Worm (Caenorhabditis elegans) whole organism, young adult: ENCODE data around the gene unc-76.

ENCODE experiments used
- B0019.2 ChIP-seq: fragments of 200-800 bp; sonication (Bioruptor generic); conservative IDR thresholded peaks from 2 replicates; pipeline ENCODE4 v1.3.6; 2022; ENCODE audit warnings: missing genetic modification reagents, missing genetic modification characterization, missing compliant biosample characterization
- B0035.1 ChIP-seq: sonication (generic microtip); optimal IDR thresholded peaks from 2 replicates; lab custom pipeline; 2016; ENCODE audit warnings: missing genetic modification characterization, mild to moderate bottlenecking, missing compliant biosample characterization, missing genotype, missing genetic modification reagents
- B0261.1 ChIP-seq: sonication (generic microtip); optimal IDR thresholded peaks from 2 replicates; lab custom pipeline; 2016; ENCODE audit warnings: mild to moderate bottlenecking, missing genetic modification characterization, moderate library complexity, missing compliant biosample characterization
- B0336.3 ChIP-seq: fragments of 200-800 bp; sonication (Bioruptor generic); IDR thresholded peaks from 2 replicates; pipeline ENCODE4 v1.3.6; 2022; ENCODE audit warnings: missing genetic modification characterization, missing compliant biosample characterization
- C17E4.6 ChIP-seq: fragments of 200-800 bp; sonication (Bioruptor generic); IDR thresholded peaks from 2 replicates; pipeline ENCODE4 v1.3.6; 2022; ENCODE audit warnings: missing genetic modification reagents, missing genetic modification characterization, missing compliant biosample characterization
- F57C9.4 ChIP-seq: sonication (generic microtip); optimal IDR thresholded peaks from 2 replicates; lab custom pipeline; 2017; ENCODE audit warnings: mild to moderate bottlenecking, missing genetic modification characterization, missing compliant biosample characterization
- Y67H2A.10 ChIP-seq: fragments of 200-800 bp; sonication (Bioruptor generic); conservative IDR thresholded peaks from 2 replicates; pipeline ENCODE4 v1.3.6; 2022; ENCODE audit warnings: missing genetic modification reagents, missing genetic modification characterization, missing compliant biosample characterization
- aptf-3 ChIP-seq: fragments of 200-800 bp; sonication (Bioruptor generic); IDR thresholded peaks from 2 replicates; pipeline ENCODE4 v1.3.6; 2022; ENCODE audit warnings: missing genetic modification characterization, missing compliant biosample characterization
- bed-2 ChIP-seq: fragments of 200-800 bp; sonication (Bioruptor generic); IDR thresholded peaks from 2 replicates; pipeline ENCODE4 v1.3.6; 2022; ENCODE audit warnings: missing genetic modification reagents, missing genetic modification characterization, missing compliant biosample characterization
- ccch-3 ChIP-seq: fragments of 200-800 bp; sonication (Bioruptor generic); optimal IDR thresholded peaks from 2 replicates; lab custom pipeline; 2018; ENCODE audit warnings: mild to moderate bottlenecking, missing genetic modification characterization, missing compliant biosample characterization
- cebp-2 ChIP-seq: fragments of 200-800 bp; sonication (Bioruptor generic); IDR thresholded peaks from 2 replicates; pipeline ENCODE4 v1.3.6; 2022; ENCODE audit warnings: missing genetic modification characterization, missing compliant biosample characterization
- ceh-100 ChIP-seq: fragments of 200-800 bp; sonication (Bioruptor generic); IDR thresholded peaks from 2 replicates; pipeline ENCODE4 v1.3.6; 2022; ENCODE audit warnings: missing genetic modification reagents, missing genetic modification characterization, missing compliant biosample characterization
- ceh-40 ChIP-seq: fragments of 200-800 bp; sonication (Bioruptor generic); IDR thresholded peaks from 2 replicates; pipeline ENCODE4 v1.3.6; 2022; ENCODE audit warnings: missing genetic modification characterization, missing compliant biosample characterization
- ceh-91 ChIP-seq: fragments of 200-800 bp; sonication (Bioruptor generic); IDR thresholded peaks from 2 replicates; pipeline ENCODE4 v1.3.6; 2022; ENCODE audit warnings: missing genetic modification reagents, missing genetic modification characterization, missing compliant biosample characterization
- chd-7 ChIP-seq: sonication (generic microtip); optimal IDR thresholded peaks from 2 replicates; lab custom pipeline; 2016; ENCODE audit warnings: mild to moderate bottlenecking, missing genetic modification characterization, moderate library complexity, missing compliant biosample characterization
- dpff-1 ChIP-seq: sonication (generic microtip); optimal IDR thresholded peaks from 2 replicates; lab custom pipeline; 2017; ENCODE audit warnings: mild to moderate bottlenecking, missing genetic modification characterization, missing compliant biosample characterization
- efl-1 ChIP-seq: fragments of 150-350 bp; optimal IDR thresholded peaks from 2 replicates; lab custom pipeline; 2014; ENCODE audit warnings: missing biosample characterization, missing genetic modification reagents, missing genetic modification characterization
- ekl-4 ChIP-seq: fragments of 200-800 bp; sonication (Bioruptor generic); IDR thresholded peaks from 2 replicates; pipeline ENCODE4 v1.3.6; 2022; ENCODE audit warnings: missing genetic modification reagents, missing genetic modification characterization, missing compliant biosample characterization
- hmg-1.2 ChIP-seq: fragments of 200-800 bp; sonication (Bioruptor generic); IDR thresholded peaks from 2 replicates; pipeline ENCODE4 v1.3.6; 2022; ENCODE audit warnings: missing genetic modification reagents, missing genetic modification characterization, missing compliant biosample characterization
- hrde-1 ChIP-seq: sonication (generic microtip); optimal IDR thresholded peaks from 2 replicates; lab custom pipeline; 2016; ENCODE audit warnings: missing genetic modification characterization, mild to moderate bottlenecking, missing compliant biosample characterization, moderate library complexity, missing genotype, missing genetic modification reagents, borderline replicate concordance
- lag-1 ChIP-seq: fragments of 200-800 bp; sonication (Bioruptor generic); IDR thresholded peaks from 2 replicates; pipeline ENCODE4 v1.3.6; 2022; ENCODE audit warnings: missing genetic modification reagents, missing genetic modification characterization, missing compliant biosample characterization
- lin-26 ChIP-seq: fragments of 200-800 bp; sonication (Bioruptor generic); IDR thresholded peaks from 2 replicates; pipeline ENCODE4 v1.3.6; 2022; ENCODE audit warnings: missing genetic modification reagents, missing genetic modification characterization, missing compliant biosample characterization
- mcd-1 ChIP-seq: fragments of 200-800 bp; sonication (Bioruptor generic); IDR thresholded peaks from 2 replicates; pipeline ENCODE4 v1.3.6; 2022; ENCODE audit warnings: missing genetic modification reagents, missing genetic modification characterization, missing compliant biosample characterization
- mel-28 ChIP-seq: sonication (generic microtip); optimal IDR thresholded peaks from 2 replicates; lab custom pipeline; 2016; ENCODE audit warnings: borderline replicate concordance, mild to moderate bottlenecking, missing genetic modification characterization, missing compliant biosample characterization
- mes-4 ChIP-seq: sonication (generic microtip); optimal IDR thresholded peaks from 2 replicates; lab custom pipeline; 2016; ENCODE audit warnings: missing genotype, missing genetic modification characterization, missing compliant biosample characterization
- nfyb-1 ChIP-seq: fragments of 200-800 bp; sonication (Bioruptor generic); IDR thresholded peaks from 2 replicates; pipeline ENCODE4 v1.3.6; 2022; ENCODE audit warnings: missing genetic modification reagents, missing genetic modification characterization, missing compliant biosample characterization
- nhr-90 ChIP-seq: sonication (generic microtip); optimal IDR thresholded peaks from 2 replicates; lab custom pipeline; 2016; ENCODE audit warnings: missing genotype, mild to moderate bottlenecking, missing genetic modification characterization, missing compliant biosample characterization
- repo-1 ChIP-seq: sonication (generic microtip); optimal IDR thresholded peaks from 2 replicates; lab custom pipeline; 2017; ENCODE audit warnings: mild to moderate bottlenecking, missing genetic modification characterization, missing compliant biosample characterization
- tbp1 ChIP-seq: fragments of 200-800 bp; sonication (Bioruptor generic); optimal IDR thresholded peaks from 2 replicates; lab custom pipeline; 2018; ENCODE audit warnings: mild to moderate bottlenecking, missing genetic modification characterization, missing compliant biosample characterization
- tbx-9 ChIP-seq: sonication (generic microtip); optimal IDR thresholded peaks from 2 replicates; lab custom pipeline; 2016; ENCODE audit warnings: borderline replicate concordance, missing genetic modification characterization, inconsistent platforms, missing compliant biosample characterization
- ztf-22 ChIP-seq: fragments of 200-800 bp; sonication (Bioruptor generic); optimal IDR thresholded peaks from 2 replicates; lab custom pipeline; 2018; ENCODE audit warnings: mild to moderate bottlenecking, missing genetic modification characterization, moderate library complexity, missing compliant biosample characterization
- ztf-25 ChIP-seq: fragments of 200-800 bp; sonication (Bioruptor generic); IDR thresholded peaks from 2 replicates; pipeline ENCODE4 v1.3.6; 2022; ENCODE audit warnings: missing genetic modification reagents, missing genetic modification characterization, missing compliant biosample characterization
- ztf-28 ChIP-seq: fragments of 200-800 bp; sonication (Bioruptor generic); IDR thresholded peaks from 2 replicates; pipeline ENCODE4 v1.3.6; 2022; ENCODE audit warnings: missing genetic modification reagents, missing genetic modification characterization, missing compliant biosample characterization

The unc-76 gene

ce11 chrV:15105893-15106598 is 34.5 kb downstream of the unc-76 start, which contains the start of gene C01G10.14:
TSS of gene C01G10.14 (minus strand) at chrV:15105943.
- TF ChIP-seq ztf-25 (peak; percentile 50; the same call in 1 of the 2 replicates), B0261.1 (tag; lab: Kevin White, UChicago) (peak; percentile 58), nfyb-1 (GFP tag; lab: Robert Waterston, UW) (peak; percentile 36; the same call in 1 of the 2 replicates), tbp1 (peak; percentile 82), hmg-1.2 (GFP tag; lab: Robert Waterston, UW) (peak; percentile 73; the same call in 1 of the 2 replicates), lin-26 (GFP tag; lab: Robert Waterston, UW) (peak; percentile 55; the same call in 1 of the 2 replicates)

ce11 chrV:15109260-15109659 is 37.7 kb downstream of the unc-76 start, which contains the start of gene Y75B12A.2:
TSS of gene Y75B12A.2 (plus strand) at chrV:15109560.
- TF ChIP-seq B0019.2 (GFP tag; lab: Robert Waterston, UW), result no peak
- no peak for TF ChIP-seq tbx-9 (tag; lab: Kevin White, UChicago)
- TF ChIP-seq ccch-3, result no peak
- TF ChIP-seq ceh-91 (GFP tag; lab: Robert Waterston, UW), result no peak
- TF ChIP-seq nhr-90 (tag; lab: Kevin White, UChicago), result no peak
- TF ChIP-seq Y67H2A.10 (GFP tag; lab: Robert Waterston, UW), result no peak
- TF ChIP-seq C17E4.6 (GFP tag; lab: Robert Waterston, UW), result no peak
- no peak for TF ChIP-seq mes-4
- TF ChIP-seq cebp-2, result no peak
- TF ChIP-seq chd-7 (tag; lab: Kevin White, UChicago), result no peak
- TF ChIP-seq B0336.3 (GFP tag; lab: Robert Waterston, UW), result no peak
- no peak for TF ChIP-seq lag-1 (GFP tag; lab: Robert Waterston, UW)
- TF ChIP-seq ekl-4 (GFP tag; lab: Robert Waterston, UW), result no peak
- TF ChIP-seq ztf-22, result no peak

- TF ChIP-seq mes-4 (no peak), bed-2 (no peak), B0035.1 (tag; lab: Kevin White, UChicago) (no peak), F57C9.4 (tag; lab: Kevin White, UChicago) (no peak), dpff-1 (tag; lab: Kevin White, UChicago) (no peak), tbx-9 (tag; lab: Kevin White, UChicago) (no peak)
These were observed 40.1 kb downstream of the unc-76 start, which contains the start of gene T01G5.7 for ce11 chrV:15111660-15112059. TSS of gene T01G5.7 (plus strand) at chrV:15111960.

- TF ChIP-seq mcd-1 (GFP tag; lab: Robert Waterston, UW) (no peak), lag-1 (GFP tag; lab: Robert Waterston, UW) (no peak), hmg-1.2 (GFP tag; lab: Robert Waterston, UW) (no peak), ztf-28 (GFP tag; lab: Robert Waterston, UW) (no peak), ceh-100 (no peak), repo-1 (tag; lab: Kevin White, UChicago) (no peak), efl-1 (GFP tag; lab: Kevin White, UChicago) (no peak), ceh-40 (GFP tag; lab: Robert Waterston, UW) (no peak), mel-28 (tag; lab: Kevin White, UChicago) (no peak), hrde-1 (tag; lab: Kevin White, UChicago) (no peak), Y67H2A.10 (GFP tag; lab: Robert Waterston, UW) (no peak), aptf-3 (no peak)
These were observed 42.4 kb downstream of the unc-76 start, which contains the start of gene T01G5.6 for ce11 chrV:15113992-15114391. TSS of gene T01G5.6 (minus strand) at chrV:15114092.
